Fruit fly (Drosophila melanogaster) whole organism, embryonic: ENCODE data around the gene Teh1.

Experiments
- Antp ChIP-seq: fragments of 200-800 bp; sonication (Bioruptor generic); optimal IDR thresholded peaks from 3 replicates; lab custom pipeline; 2016; ENCODE audit warnings: missing biosample characterization, missing genetic modification characterization
- Bdp1 ChIP-seq: fragments of 200-800 bp; sonication (Bioruptor generic); optimal IDR thresholded peaks from 3 replicates; lab custom pipeline; 2016; ENCODE audit warnings: missing biosample characterization, missing genetic modification characterization
- CG10147 ChIP-seq: fragments of 200-800 bp; sonication (Bioruptor generic); optimal IDR thresholded peaks from 2 replicates; lab custom pipeline; 2019; ENCODE audit warnings: missing biosample characterization, mild to moderate bottlenecking, missing genetic modification characterization, moderate library complexity
- CG10267 ChIP-seq: fragments of 200-800 bp; sonication (Bioruptor generic); optimal IDR thresholded peaks from 2 replicates; lab custom pipeline; 2018; ENCODE audit warnings: missing biosample characterization, mild to moderate bottlenecking, missing genetic modification characterization, moderate library complexity
- CG10321 ChIP-seq: fragments of 200-800 bp; sonication (Bioruptor generic); IDR thresholded peaks from 2 replicates; pipeline ENCODE4 v1.3.6; 2022; ENCODE audit warnings: missing biosample characterization, missing genetic modification characterization
- CG10431 ChIP-seq: fragments of 200-800 bp; sonication (Bioruptor generic); optimal IDR thresholded peaks from 3 replicates; lab custom pipeline; 2018; ENCODE audit warnings: missing biosample characterization, mild to moderate bottlenecking, missing genetic modification characterization
- CG10462 ChIP-seq: fragments of 200-800 bp; sonication (Bioruptor generic); optimal IDR thresholded peaks from 2 replicates; lab custom pipeline; 2016; ENCODE audit warnings: missing biosample characterization, missing genetic modification characterization
- CG10565 ChIP-seq: fragments of 200-800 bp; sonication (Bioruptor generic); optimal IDR thresholded peaks from 3 replicates; lab custom pipeline; 2016; ENCODE audit warnings: missing biosample characterization, mild to moderate bottlenecking, missing genetic modification characterization
- CG12104 ChIP-seq: fragments of 200-800 bp; sonication (Bioruptor generic); optimal IDR thresholded peaks from 3 replicates; lab custom pipeline; 2016; ENCODE audit warnings: missing biosample characterization, missing genetic modification characterization
- CG14050 ChIP-seq: fragments of 200-800 bp; sonication (Bioruptor generic); IDR thresholded peaks from 3 replicates; pipeline ENCODE4 v1.3.6; 2022; ENCODE audit warnings: missing biosample characterization, missing genetic modification characterization
- CG16815 ChIP-seq: fragments of 200-800 bp; sonication (Bioruptor generic); optimal IDR thresholded peaks from 3 replicates; lab custom pipeline; 2017; ENCODE audit warnings: missing biosample characterization, mild to moderate bottlenecking, missing genetic modification characterization
- CG42726 ChIP-seq: fragments of 200-800 bp; sonication (Bioruptor generic); IDR thresholded peaks from 2 replicates; pipeline ENCODE4 v1.3.6; 2022; ENCODE audit warnings: missing biosample characterization, missing genetic modification characterization; ENCODE audit not compliant: partially characterized antibody
- CG4424 ChIP-seq: fragments of 200-800 bp; sonication (Bioruptor generic); optimal IDR thresholded peaks from 3 replicates; lab custom pipeline; 2016; ENCODE audit warnings: missing biosample characterization, missing genetic modification characterization
- CG5245 ChIP-seq: fragments of 200-800 bp; sonication (Bioruptor generic); optimal IDR thresholded peaks from 3 replicates; lab custom pipeline; 2016; ENCODE audit warnings: missing biosample characterization, missing genetic modification characterization
- CG6254 ChIP-seq: fragments of 200-800 bp; sonication (Bioruptor generic); optimal IDR thresholded peaks from 3 replicates; lab custom pipeline; 2017; ENCODE audit warnings: mild to moderate bottlenecking, missing biosample characterization, missing genetic modification reagents, missing genetic modification characterization
- CG6654 ChIP-seq: fragments of 200-800 bp; sonication (Bioruptor generic); optimal IDR thresholded peaks from 2 replicates; lab custom pipeline; 2017; ENCODE audit warnings: missing biosample characterization, mild to moderate bottlenecking, missing genetic modification characterization
- CG8765 ChIP-seq: fragments of 200-800 bp; sonication (Bioruptor generic); IDR thresholded peaks from 2 replicates; pipeline ENCODE4 v1.3.6; 2022; ENCODE audit warnings: missing biosample characterization, missing genetic modification characterization
- Deaf1 ChIP-seq: fragments of 200-800 bp; optimal IDR thresholded peaks from 3 replicates; lab custom pipeline; 2019; ENCODE audit warnings: missing biosample characterization, mild to moderate bottlenecking, missing genetic modification characterization, moderate library complexity
- E2f2 ChIP-seq: fragments of 200-800 bp; sonication (Bioruptor generic); IDR thresholded peaks from 2 replicates; pipeline ENCODE4 v1.3.6; 2022; ENCODE audit warnings: missing biosample characterization, missing genetic modification characterization
- Gsc ChIP-seq: fragments of 200-800 bp; sonication (Bioruptor generic); IDR thresholded peaks from 2 replicates; pipeline ENCODE4 v1.3.6; 2022; ENCODE audit warnings: missing biosample characterization, missing genetic modification characterization
- Hmr ChIP-seq: fragments of 200-800 bp; sonication (Bioruptor generic); optimal IDR thresholded peaks from 3 replicates; lab custom pipeline; 2017; ENCODE audit warnings: mild to moderate bottlenecking, missing biosample characterization, missing genetic modification reagents, missing genetic modification characterization
- Hr39 ChIP-seq: fragments of >200 bp; optimal IDR thresholded peaks from 2 replicates; lab custom pipeline; 2017
- Meics ChIP-seq: fragments of 200-800 bp; sonication (Bioruptor generic); optimal IDR thresholded peaks from 2 replicates; lab custom pipeline; 2017; ENCODE audit warnings: missing biosample characterization, mild to moderate bottlenecking, missing genetic modification characterization
- Mes4 ChIP-seq: fragments of 200-800 bp; sonication (Bioruptor generic); optimal IDR thresholded peaks from 2 replicates; lab custom pipeline; 2016; ENCODE audit warnings: missing biosample characterization, missing genetic modification characterization
- Nf-YC ChIP-seq: fragments of 200-800 bp; optimal IDR thresholded peaks from 3 replicates; lab custom pipeline; 2019; ENCODE audit warnings: missing biosample characterization, mild to moderate bottlenecking, missing genetic modification characterization, moderate library complexity
- Ptx1 ChIP-seq: fragments of 200-800 bp; sonication (Bioruptor generic); IDR thresholded peaks from 2 replicates; pipeline ENCODE4 v1.3.6; 2022; ENCODE audit warnings: missing biosample characterization, missing genetic modification characterization
- Scr ChIP-seq: fragments of 200-800 bp; sonication (Bioruptor generic); IDR thresholded peaks from 2 replicates; pipeline ENCODE4 v1.3.6; 2022; ENCODE audit warnings: missing biosample characterization, missing genetic modification characterization; ENCODE audit not compliant: partially characterized antibody
- Sox100B ChIP-seq: fragments of 200-800 bp; sonication (Bioruptor generic); optimal IDR thresholded peaks from 3 replicates; lab custom pipeline; 2018; ENCODE audit warnings: missing biosample characterization, mild to moderate bottlenecking, missing genetic modification characterization
- Sry-δ ChIP-seq: fragments of 200-800 bp; sonication (Bioruptor generic); optimal IDR thresholded peaks from 2 replicates; lab custom pipeline; 2016; ENCODE audit warnings: missing biosample characterization, missing genetic modification characterization
- Xrp1 ChIP-seq: fragments of 200-800 bp; sonication (Bioruptor generic); IDR thresholded peaks from 2 replicates; pipeline ENCODE4 v1.3.6; 2022; ENCODE audit warnings: missing biosample characterization, missing genetic modification characterization
- ac ChIP-seq: fragments of 200-800 bp; sonication (Bioruptor generic); optimal IDR thresholded peaks from 3 replicates; lab custom pipeline; 2017; ENCODE audit warnings: missing biosample characterization, mild to moderate bottlenecking, missing genetic modification characterization
- dimm ChIP-seq: fragments of 200-800 bp; sonication (Bioruptor generic); IDR thresholded peaks from 2 replicates; pipeline ENCODE4 v1.3.6; 2022; ENCODE audit warnings: missing biosample characterization, missing genetic modification characterization
- ems ChIP-seq: fragments of 200-800 bp; sonication (Bioruptor generic); optimal IDR thresholded peaks from 3 replicates; lab custom pipeline; 2016; ENCODE audit warnings: missing biosample characterization, missing genetic modification characterization
- eyg ChIP-seq: fragments of 200-800 bp; sonication (Bioruptor generic); optimal IDR thresholded peaks from 3 replicates; lab custom pipeline; 2016; ENCODE audit warnings: missing biosample characterization, missing genetic modification characterization
- fd96Cb ChIP-seq: fragments of 200-800 bp; sonication (Bioruptor generic); optimal IDR thresholded peaks from 2 replicates; lab custom pipeline; 2018; ENCODE audit warnings: missing biosample characterization, mild to moderate bottlenecking, missing genetic modification characterization, moderate library complexity
- gcm2 ChIP-seq: fragments of 200-800 bp; sonication (Bioruptor generic); optimal IDR thresholded peaks from 2 replicates; lab custom pipeline; 2016; ENCODE audit warnings: missing biosample characterization, missing genetic modification characterization
- h ChIP-seq: fragments of >200 bp; optimal IDR thresholded peaks from 2 replicates; lab custom pipeline; 2017
- ham ChIP-seq: fragments of 200-800 bp; sonication (Bioruptor generic); IDR thresholded peaks from 2 replicates; pipeline ENCODE4 v1.3.6; 2022; ENCODE audit warnings: missing biosample characterization, missing genetic modification characterization
- jigr1 ChIP-seq: fragments of 200-800 bp; sonication (Bioruptor generic); IDR thresholded peaks from 3 replicates; pipeline ENCODE4 v1.3.6; 2022; ENCODE audit warnings: missing biosample characterization, missing genetic modification characterization
- lilli ChIP-seq: fragments of 200-800 bp; sonication (Bioruptor generic); optimal IDR thresholded peaks from 3 replicates; lab custom pipeline; 2016; ENCODE audit warnings: missing biosample characterization, missing genetic modification characterization
- lov ChIP-seq, 2 experiments: fragments of 200-800 bp in 1 of 2; fragments of >200 bp in 1 of 2; sonication (Bioruptor generic) in 1 of 2; IDR thresholded peaks in 1 of 2; optimal IDR thresholded peaks in 1 of 2; 2 replicates in 1 of 2; 3 replicates in 1 of 2; pipeline versions ENCODE4 v1.3.6 to Lab custom; 2017 to 2022; ENCODE audit warnings: missing biosample characterization in 1 of 2, missing genetic modification characterization in 1 of 2
- mld ChIP-seq: fragments of 200-800 bp; sonication (Bioruptor generic); IDR thresholded peaks from 3 replicates; pipeline ENCODE4 v1.3.6; 2022; ENCODE audit warnings: missing biosample characterization, missing genetic modification characterization; ENCODE audit not compliant: partially characterized antibody
- nom ChIP-seq: fragments of 200-800 bp; sonication (Bioruptor generic); optimal IDR thresholded peaks from 2 replicates; lab custom pipeline; 2017; ENCODE audit warnings: missing biosample characterization, missing genetic modification characterization, mild to moderate bottlenecking, moderate library complexity, missing genetic modification reagents
- pfk ChIP-seq: fragments of 200-800 bp; sonication (Bioruptor generic); optimal IDR thresholded peaks from 2 replicates; lab custom pipeline; 2018; ENCODE audit warnings: missing biosample characterization, mild to moderate bottlenecking, missing genetic modification characterization, moderate library complexity
- repo ChIP-seq: fragments of 200-800 bp; sonication (Bioruptor generic); optimal IDR thresholded peaks from 2 replicates; lab custom pipeline; 2016; ENCODE audit warnings: missing biosample characterization, missing genetic modification characterization
- salm ChIP-seq: fragments of 200-800 bp; sonication (Bioruptor generic); optimal IDR thresholded peaks from 2 replicates; lab custom pipeline; 2018; ENCODE audit warnings: missing biosample characterization, mild to moderate bottlenecking, missing genetic modification characterization
- sima ChIP-seq: fragments of 200-800 bp; sonication (Bioruptor generic); optimal IDR thresholded peaks from 2 replicates; lab custom pipeline; 2016; ENCODE audit warnings: missing biosample characterization, missing genetic modification characterization
- ssp ChIP-seq: fragments of 200-800 bp; sonication (Bioruptor generic); IDR thresholded peaks from 2 replicates; pipeline ENCODE4 v1.3.6; 2022; ENCODE audit warnings: missing biosample characterization, missing genetic modification characterization
- toy ChIP-seq: fragments of 200-800 bp; sonication (Bioruptor generic); IDR thresholded peaks from 2 replicates; pipeline ENCODE4 v1.3.6; 2022; ENCODE audit warnings: missing biosample characterization, missing genetic modification characterization
- ttk ChIP-seq: fragments of 200-800 bp; sonication (Bioruptor generic); IDR thresholded peaks from 2 replicates; pipeline ENCODE4 v2.1.2; 2022; ENCODE audit warnings: missing biosample characterization, missing genetic modification characterization
- vnd ChIP-seq: fragments of 200-800 bp; sonication (Bioruptor generic); IDR thresholded peaks from 3 replicates; pipeline ENCODE4 v1.3.6; 2022; ENCODE audit warnings: missing biosample characterization, missing genetic modification characterization; ENCODE audit not compliant: partially characterized antibody
- vvl ChIP-seq: fragments of 200-800 bp; sonication (Bioruptor generic); IDR thresholded peaks from 2 replicates; pipeline ENCODE4 v1.3.6; 2022; ENCODE audit warnings: missing biosample characterization, missing genetic modification characterization
- yki ChIP-seq: fragments of >200 bp; optimal IDR thresholded peaks from 3 replicates; lab custom pipeline; 2018

The Teh1 gene

dm6 chr3R:9793018-9793417 is 74.9 kb downstream of the Teh1 start, which contains the start of gene CG8516 (continued):
- TF ChIP-seq vnd (GFP tag; lab: Robert Waterston, UW), result no peak
- no peak for TF ChIP-seq salm (tag; lab: Kevin White, UChicago)
- TF ChIP-seq ac (GFP tag; lab: Kevin White, UChicago), result no peak
- TF ChIP-seq E2f2 (GFP tag; lab: Robert Waterston, UW), result peak; percentile 49
- no peak for TF ChIP-seq sima (GFP tag; lab: Kevin White, UChicago)
- TF ChIP-seq dimm (GFP tag; lab: Robert Waterston, UW), result no peak
- TF ChIP-seq ham, result no peak
- TF ChIP-seq h (lab: Kevin White, UChicago), result no peak
- no peak for TF ChIP-seq Deaf1 (tag; lab: Kevin White, UChicago)
- no peak for TF ChIP-seq ems (GFP tag; lab: Kevin White, UChicago)
- no peak for TF ChIP-seq CG6254
- TF ChIP-seq Meics (GFP tag; lab: Kevin White, UChicago), result peak; percentile 0
- peak; percentile 20 for TF ChIP-seq CG10147 (GFP tag; lab: Kevin White, UChicago)
- no peak for TF ChIP-seq CG10431 (GFP tag; lab: Kevin White, UChicago)
- TF ChIP-seq Scr, result no peak
- TF ChIP-seq CG10267 (tag; lab: Kevin White, UChicago), result peak; percentile 51
- TF ChIP-seq gcm2 (GFP tag; lab: Kevin White, UChicago), result no peak
- no peak for TF ChIP-seq lov (optimal IDR thresholded peaks at IDR 0.05; lab: Kevin White, UChicago)
- no peak for TF ChIP-seq lov (GFP tag; IDR thresholded peaks at IDR 0.05; lab: Robert Waterston, UW)
- TF ChIP-seq Mes4, result no peak
- no peak for TF ChIP-seq CG42726
- no peak for TF ChIP-seq Hr39 (lab: Kevin White, UChicago)
- no peak for TF ChIP-seq CG10321
- no peak for TF ChIP-seq CG14050 (GFP tag; lab: Robert Waterston, UW)
- TF ChIP-seq Gsc (GFP tag; lab: Robert Waterston, UW), result no peak
- no peak for TF ChIP-seq CG10565
- TF ChIP-seq fd96Cb (tag; lab: Kevin White, UChicago), result no peak
- peak; percentile 17 for TF ChIP-seq CG10462 (GFP tag; lab: Kevin White, UChicago)
- no peak for TF ChIP-seq Nf-YC
- no peak for TF ChIP-seq CG8765 (GFP tag; lab: Robert Waterston, UW)
- TF ChIP-seq CG4424 (GFP tag; lab: Kevin White, UChicago), result no peak
- no peak for TF ChIP-seq repo
- TF ChIP-seq Xrp1 (GFP tag; lab: Robert Waterston, UW), result no peak
- TF ChIP-seq eyg (GFP tag; lab: Kevin White, UChicago), result no peak
- no peak for TF ChIP-seq Hmr (GFP tag; lab: Kevin White, UChicago)
- peak; percentile 30 for TF ChIP-seq Sry-δ (GFP tag; lab: Kevin White, UChicago)
- no peak for TF ChIP-seq ttk (GFP tag; lab: Robert Waterston, UW)
- no peak for TF ChIP-seq mld (GFP tag; lab: Robert Waterston, UW)
- TF ChIP-seq nom, result no peak
- peak; percentile 19 for TF ChIP-seq lilli (GFP tag; lab: Kevin White, UChicago)
- no peak for TF ChIP-seq CG6654 (GFP tag; lab: Kevin White, UChicago)
- TF ChIP-seq vvl, result peak; percentile 32; the same call in 1 of the 2 replicates
- TF ChIP-seq CG5245 (GFP tag; lab: Kevin White, UChicago), result no peak
- no peak for TF ChIP-seq CG16815
- no peak for TF ChIP-seq Antp (GFP tag; lab: Kevin White, UChicago)
- TF ChIP-seq CG12104, result no peak
- TF ChIP-seq pfk (GFP tag; lab: Kevin White, UChicago), result no peak
- no peak for TF ChIP-seq jigr1 (GFP tag; lab: Robert Waterston, UW)
- no peak for TF ChIP-seq Ptx1 (GFP tag; lab: Robert Waterston, UW)
- no peak for TF ChIP-seq yki
- no peak for TF ChIP-seq Sox100B (GFP tag; lab: Kevin White, UChicago)
- TF ChIP-seq ssp, result no peak
- TF ChIP-seq Bdp1 (GFP tag; lab: Kevin White, UChicago), result no peak
- TF ChIP-seq toy (GFP tag; lab: Robert Waterston, UW), result no peak
